Worm (Caenorhabditis elegans) whole organism, L1 larva: ENCODE data around the gene F46G10.4.

Source experiments
- aly-2 ChIP-seq: fragments of 150-350 bp; optimal IDR thresholded peaks from 2 replicates; lab custom pipeline; 2014; ENCODE audit warnings: missing biosample characterization, missing genetic modification characterization
- ama-1 ChIP-seq: fragments of 150-350 bp; optimal IDR thresholded peaks from 2 replicates; lab custom pipeline; 2014
- blmp-1 ChIP-seq: fragments of 150-350 bp; optimal IDR thresholded peaks from 2 replicates; lab custom pipeline; 2014; ENCODE audit warnings: missing biosample characterization, missing genetic modification characterization
- ces-1 ChIP-seq: fragments of 150-350 bp; optimal IDR thresholded peaks from 2 replicates; lab custom pipeline; 2014; ENCODE audit warnings: missing biosample characterization, missing genetic modification reagents, missing genetic modification characterization
- egl-27 ChIP-seq, 2 experiments: fragments of 150-350 bp in 1 of 2; sonication (generic microtip); optimal IDR thresholded peaks; 3 replicates each; lab custom pipeline; 2017 to 2018; ENCODE audit warnings: missing biosample characterization in 2 of 2, missing genetic modification characterization in 2 of 2, missing genetic modification reagents in 2 of 2
- nhr-12 ChIP-seq: sonication (generic microtip); optimal IDR thresholded peaks from 2 replicates; lab custom pipeline; 2017; ENCODE audit warnings: missing biosample characterization, missing genetic modification characterization
- rnt-1 ChIP-seq: sonication (generic microtip); optimal IDR thresholded peaks from 2 replicates; lab custom pipeline; 2016; ENCODE audit warnings: mild to moderate bottlenecking, missing genetic modification characterization, moderate library complexity, missing compliant biosample characterization
- skn-1 ChIP-seq: fragments of 150-350 bp; optimal IDR thresholded peaks from 2 replicates; lab custom pipeline; 2014; ENCODE audit warnings: missing biosample characterization, missing genetic modification characterization
- snu-23 ChIP-seq: sonication (generic microtip); optimal IDR thresholded peaks from 2 replicates; lab custom pipeline; 2016; ENCODE audit warnings: missing genetic modification characterization, missing compliant biosample characterization
- sox-4 ChIP-seq: sonication (generic microtip); optimal IDR thresholded peaks from 2 replicates; lab custom pipeline; 2016; ENCODE audit warnings: missing genetic modification characterization, missing compliant biosample characterization
- unc-130 ChIP-seq: fragments of 150-350 bp; optimal IDR thresholded peaks from 2 replicates; lab custom pipeline; 2017; ENCODE audit warnings: missing biosample characterization, missing genetic modification characterization, inconsistent platforms

- no peak for TF ChIP-seq blmp-1
- no peak for TF ChIP-seq skn-1 (tag; lab: Kevin White, UChicago)
- TF ChIP-seq sox-4, result no peak
- no peak for TF ChIP-seq rnt-1 (tag; lab: Kevin White, UChicago)
- TF ChIP-seq nhr-12 (tag; lab: Kevin White, UChicago), result no peak
- no peak for TF ChIP-seq ama-1 (lab: Kevin White, UChicago)
- no peak for TF ChIP-seq ces-1 (GFP tag; lab: Kevin White, UChicago)
- TF ChIP-seq snu-23 (GFP tag; lab: Kevin White, UChicago), result no peak
- TF ChIP-seq aly-2 (tag; lab: Kevin White, UChicago), result no peak
- no peak for TF ChIP-seq unc-130
- no peak for TF ChIP-seq egl-27 (tag; optimal IDR thresholded peaks at IDR 0.05; lab: Kevin White, UChicago)
Observed at ce11 chrX:13291506-13291905, 42.3 kb upstream of the F46G10.4 start, which contains the start of gene srd-38.
